Worm (Caenorhabditis elegans): ENCODE data around the gene C44C10.7.

- no peak for TF ChIP-seq ama-1 (optimal IDR thresholded peaks at IDR 0.05)
- no peak for TF ChIP-seq hmbx-1 (tag; optimal IDR thresholded peaks at IDR 0.05)
- peak; percentile 64 for TF ChIP-seq hmg-4 (GFP tag; optimal IDR thresholded peaks at IDR 0.05)
- TF ChIP-seq tra-4 (tag; optimal IDR thresholded peaks at IDR 0.05), result no peak
- no peak for TF ChIP-seq pes-1 (GFP tag; IDR thresholded peaks at IDR 0.05)
Observed at ce11 chrX:11666545-11667177, 21.4 kb downstream of the C44C10.7 start, which contains the start of gene noca-2.

Data from whole organism, early embryonic.